Worm (Caenorhabditis elegans) whole organism, young adult: ENCODE data around the gene fbxc-28.

Experiments
- F33H1.4 ChIP-seq: fragments of 200-800 bp; sonication (Bioruptor generic); IDR thresholded peaks from 2 replicates; pipeline ENCODE4 v1.3.6; 2022; ENCODE audit warnings: missing genetic modification reagents, missing genetic modification characterization, missing compliant biosample characterization
- F49E8.2 ChIP-seq: sonication (generic microtip); optimal IDR thresholded peaks from 3 replicates; lab custom pipeline; 2017; ENCODE audit warnings: missing genetic modification characterization, mild to moderate bottlenecking, missing compliant biosample characterization, antibody characterized with exemption, moderate library complexity; ENCODE audit not compliant: insufficient read depth
- F52B5.7 ChIP-seq: sonication (generic microtip); optimal IDR thresholded peaks from 2 replicates; lab custom pipeline; 2016; ENCODE audit warnings: mild to moderate bottlenecking, missing genetic modification characterization, missing compliant biosample characterization
- T07F8.4 ChIP-seq: sonication (generic microtip); optimal IDR thresholded peaks from 2 replicates; lab custom pipeline; 2016; ENCODE audit warnings: mild to moderate bottlenecking, missing genetic modification characterization, moderate library complexity, missing compliant biosample characterization
- akir-1 ChIP-seq: fragments of 200-800 bp; sonication (Bioruptor generic); optimal IDR thresholded peaks from 2 replicates; lab custom pipeline; 2018; ENCODE audit warnings: mild to moderate bottlenecking, missing genetic modification characterization, moderate library complexity, missing compliant biosample characterization
- die-1 ChIP-seq: sonication (generic microtip); optimal IDR thresholded peaks from 2 replicates; lab custom pipeline; 2016; ENCODE audit warnings: missing genotype, mild to moderate bottlenecking, missing genetic modification characterization, missing compliant biosample characterization
- efl-1 ChIP-seq: fragments of 150-350 bp; optimal IDR thresholded peaks from 2 replicates; lab custom pipeline; 2014; ENCODE audit warnings: missing biosample characterization, missing genetic modification reagents, missing genetic modification characterization
- fkh-3 ChIP-seq: sonication (generic microtip); optimal IDR thresholded peaks from 2 replicates; lab custom pipeline; 2016; ENCODE audit warnings: mild to moderate bottlenecking, missing genetic modification characterization, missing compliant biosample characterization
- lin-54 ChIP-seq: fragments of 200-800 bp; sonication (Bioruptor generic); optimal IDR thresholded peaks from 2 replicates; lab custom pipeline; 2018; ENCODE audit warnings: mild to moderate bottlenecking, missing genetic modification characterization, missing compliant biosample characterization
- nfya-1 ChIP-seq: sonication (generic microtip); optimal IDR thresholded peaks from 2 replicates; lab custom pipeline; 2017; ENCODE audit warnings: antibody characterized with exemption, missing compliant biosample characterization, missing genetic modification characterization, borderline replicate concordance; ENCODE audit not compliant: insufficient read depth
- nhr-90 ChIP-seq: sonication (generic microtip); optimal IDR thresholded peaks from 2 replicates; lab custom pipeline; 2016; ENCODE audit warnings: missing genotype, mild to moderate bottlenecking, missing genetic modification characterization, missing compliant biosample characterization

DNA sequence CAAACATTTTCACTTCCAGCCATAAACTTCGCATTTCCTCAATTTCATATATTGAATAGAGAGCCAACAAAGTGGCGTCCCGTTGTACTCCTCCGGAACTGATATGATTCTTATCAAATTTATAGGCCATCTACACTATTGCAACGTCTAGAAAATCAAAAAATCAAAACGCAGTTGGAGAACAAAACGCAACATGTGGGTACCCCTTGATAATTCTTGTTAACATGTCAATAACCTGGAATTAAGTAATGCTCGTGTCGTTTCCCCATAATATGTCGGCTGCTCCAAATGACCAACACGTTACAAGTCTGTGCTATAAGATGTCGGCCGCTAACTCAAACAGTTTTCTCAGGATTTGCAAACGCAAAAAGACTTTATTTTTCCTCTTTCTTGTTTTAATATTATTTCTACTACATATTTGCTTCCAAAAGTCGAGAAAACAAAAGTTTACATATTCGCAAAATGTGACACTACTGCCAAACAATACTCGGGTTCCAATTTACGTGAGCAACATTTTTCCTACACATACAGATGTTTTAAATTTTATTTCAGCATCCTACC, 42.9 kb upstream of the fbxc-28 start:
- TF ChIP-seq F33H1.4 (GFP tag; lab: Robert Waterston, UW) = no peak
- no peak for TF ChIP-seq T07F8.4 (tag; lab: Kevin White, UChicago)
- no peak for TF ChIP-seq lin-54 (GFP tag; lab: Kevin White, UChicago)
- TF ChIP-seq efl-1 (GFP tag; lab: Kevin White, UChicago) = no peak
- no peak for TF ChIP-seq nfya-1 (tag; lab: Kevin White, UChicago)
- TF ChIP-seq akir-1 (GFP tag; lab: Kevin White, UChicago) = no peak
- no peak for TF ChIP-seq F49E8.2 (tag; lab: Kevin White, UChicago)
- no peak for TF ChIP-seq nhr-90 (tag; lab: Kevin White, UChicago)
- no peak for TF ChIP-seq die-1 (tag; lab: Kevin White, UChicago)
- no peak for TF ChIP-seq fkh-3 (tag; lab: Kevin White, UChicago)
- TF ChIP-seq F52B5.7 (tag; lab: Kevin White, UChicago) = no peak
